Worm (Caenorhabditis elegans) whole organism, mixed stage, embryonic: ENCODE results near the gene clec-182.

ENCODE experiments used
- M03D4.4 ChIP-seq: sonication (generic microtip); optimal IDR thresholded peaks from 2 replicates; lab custom pipeline; 2017; ENCODE audit warnings: mild to moderate bottlenecking, missing genetic modification characterization, missing compliant biosample characterization
- blmp-1 ChIP-seq: fragments of 150-350 bp; optimal IDR thresholded peaks from 2 replicates; lab custom pipeline; 2014; ENCODE audit warnings: missing biosample characterization, missing genetic modification characterization
- ceh-39 ChIP-seq: fragments of 150-350 bp; optimal IDR thresholded peaks from 2 replicates; lab custom pipeline; 2014; ENCODE audit warnings: missing biosample characterization, missing genetic modification characterization
- ceh-43 ChIP-seq: fragments of 200-800 bp; sonication (Bioruptor generic); optimal IDR thresholded peaks from 2 replicates; lab custom pipeline; 2018; ENCODE audit warnings: mild to moderate bottlenecking, missing genetic modification characterization, moderate library complexity, missing compliant biosample characterization
- ceh-83 ChIP-seq: fragments of 200-800 bp; sonication (Bioruptor generic); optimal IDR thresholded peaks from 2 replicates; lab custom pipeline; 2018; ENCODE audit warnings: mild to moderate bottlenecking, missing genetic modification characterization, missing compliant biosample characterization
- ces-1 ChIP-seq: fragments of 150-350 bp; optimal IDR thresholded peaks from 2 replicates; lab custom pipeline; 2014; ENCODE audit warnings: missing biosample characterization, missing genetic modification reagents, missing genetic modification characterization
- drap-1 ChIP-seq: fragments of 200-800 bp; sonication (Bioruptor generic); optimal IDR thresholded peaks from 3 replicates; lab custom pipeline; 2018; ENCODE audit warnings: mild to moderate bottlenecking, missing genetic modification characterization, missing compliant biosample characterization
- elt-1 ChIP-seq: sonication (generic microtip); optimal IDR thresholded peaks from 2 replicates; lab custom pipeline; 2017; ENCODE audit warnings: missing genetic modification characterization, mild to moderate bottlenecking, missing compliant biosample characterization, antibody characterized with exemption, moderate library complexity, borderline replicate concordance; ENCODE audit not compliant: insufficient read depth
- elt-3 ChIP-seq: fragments of 150-350 bp; optimal IDR thresholded peaks from 2 replicates; lab custom pipeline; 2014; ENCODE audit warnings: missing biosample characterization, missing genetic modification characterization
- flh-1 ChIP-seq: fragments of 200-800 bp; sonication (Bioruptor generic); optimal IDR thresholded peaks from 2 replicates; lab custom pipeline; 2018; ENCODE audit warnings: mild to moderate bottlenecking, missing genetic modification characterization, moderate library complexity, missing compliant biosample characterization
- ham-2 ChIP-seq: fragments of 200-800 bp; sonication (Bioruptor generic); optimal IDR thresholded peaks from 2 replicates; lab custom pipeline; 2018; ENCODE audit warnings: mild to moderate bottlenecking, missing genetic modification characterization, missing compliant biosample characterization
- hlh-1 ChIP-seq: fragments of 150-350 bp; optimal IDR thresholded peaks from 2 replicates; lab custom pipeline; 2014; ENCODE audit warnings: missing biosample characterization, missing genetic modification reagents, missing genetic modification characterization
- lin-13 ChIP-seq: fragments of 150-350 bp; optimal IDR thresholded peaks from 2 replicates; lab custom pipeline; 2014; ENCODE audit warnings: missing biosample characterization, missing genetic modification characterization
- lin-32 ChIP-seq: fragments of 200-800 bp; sonication (Bioruptor generic); optimal IDR thresholded peaks from 2 replicates; lab custom pipeline; 2018; ENCODE audit warnings: mild to moderate bottlenecking, missing genetic modification characterization, missing compliant biosample characterization
- lsy-2 ChIP-seq: fragments of 150-350 bp; optimal IDR thresholded peaks from 2 replicates; lab custom pipeline; 2014; ENCODE audit warnings: missing biosample characterization, missing genetic modification characterization
- mab-5 ChIP-seq: fragments of 150-350 bp; optimal IDR thresholded peaks from 2 replicates; lab custom pipeline; 2014; ENCODE audit warnings: missing biosample characterization, missing genetic modification characterization
- mep-1 ChIP-seq: fragments of 150-350 bp; optimal IDR thresholded peaks from 2 replicates; lab custom pipeline; 2017; ENCODE audit warnings: missing biosample characterization, missing genetic modification reagents, missing genetic modification characterization, inconsistent platforms
- mls-2 ChIP-seq: sonication (generic microtip); optimal IDR thresholded peaks from 2 replicates; lab custom pipeline; 2016; ENCODE audit warnings: mild to moderate bottlenecking, missing genetic modification characterization, moderate library complexity, missing compliant biosample characterization
- nhr-12 ChIP-seq: fragments of 150-350 bp; optimal IDR thresholded peaks from 2 replicates; lab custom pipeline; 2014; ENCODE audit warnings: missing biosample characterization, missing genetic modification characterization
- nhr-2 ChIP-seq: fragments of 150-350 bp; optimal IDR thresholded peaks from 2 replicates; lab custom pipeline; 2014; ENCODE audit warnings: missing biosample characterization, missing genetic modification characterization
- nhr-237 ChIP-seq: fragments of 150-350 bp; optimal IDR thresholded peaks from 2 replicates; lab custom pipeline; 2014; ENCODE audit warnings: missing biosample characterization, missing genetic modification characterization
- nhr-28 ChIP-seq: fragments of 150-350 bp; optimal IDR thresholded peaks from 2 replicates; lab custom pipeline; 2014; ENCODE audit warnings: missing biosample characterization, missing genetic modification characterization
- nhr-76 ChIP-seq: sonication (generic microtip); optimal IDR thresholded peaks from 2 replicates; lab custom pipeline; 2017; ENCODE audit warnings: missing biosample characterization, missing genetic modification characterization
- pha-4 ChIP-seq: fragments of 150-350 bp; optimal IDR thresholded peaks from 2 replicates; lab custom pipeline; 2018; ENCODE audit warnings: missing biosample characterization, missing genetic modification reagents, missing genetic modification characterization
- sem-2 ChIP-seq: fragments of 200-800 bp; sonication (Bioruptor generic); optimal IDR thresholded peaks from 2 replicates; lab custom pipeline; 2018; ENCODE audit warnings: mild to moderate bottlenecking, missing genetic modification characterization, missing compliant biosample characterization
- snpc-4 ChIP-seq: fragments of 150-350 bp; optimal IDR thresholded peaks from 2 replicates; lab custom pipeline; 2014; ENCODE audit warnings: missing biosample characterization, missing genetic modification characterization
- unc-120 ChIP-seq: sonication (generic microtip); optimal IDR thresholded peaks from 2 replicates; lab custom pipeline; 2017; ENCODE audit warnings: missing genetic modification characterization, missing compliant biosample characterization; ENCODE audit not compliant: poor library complexity, severe bottlenecking
- unc-39 ChIP-seq: fragments of 150-350 bp; optimal IDR thresholded peaks from 2 replicates; lab custom pipeline; 2014; ENCODE audit warnings: missing biosample characterization, missing genetic modification characterization
- unc-62 ChIP-seq: fragments of 150-350 bp; optimal IDR thresholded peaks from 2 replicates; lab custom pipeline; 2014; ENCODE audit warnings: missing biosample characterization, missing genetic modification reagents, missing genetic modification characterization
- zip-8 ChIP-seq: fragments of 150-350 bp; optimal IDR thresholded peaks from 2 replicates; lab custom pipeline; 2014; ENCODE audit warnings: missing biosample characterization, missing genetic modification characterization
- ztf-11 ChIP-seq: fragments of 150-350 bp; optimal IDR thresholded peaks from 2 replicates; lab custom pipeline; 2014; ENCODE audit warnings: missing biosample characterization, missing genetic modification characterization

clec-182 gene

DNA sequence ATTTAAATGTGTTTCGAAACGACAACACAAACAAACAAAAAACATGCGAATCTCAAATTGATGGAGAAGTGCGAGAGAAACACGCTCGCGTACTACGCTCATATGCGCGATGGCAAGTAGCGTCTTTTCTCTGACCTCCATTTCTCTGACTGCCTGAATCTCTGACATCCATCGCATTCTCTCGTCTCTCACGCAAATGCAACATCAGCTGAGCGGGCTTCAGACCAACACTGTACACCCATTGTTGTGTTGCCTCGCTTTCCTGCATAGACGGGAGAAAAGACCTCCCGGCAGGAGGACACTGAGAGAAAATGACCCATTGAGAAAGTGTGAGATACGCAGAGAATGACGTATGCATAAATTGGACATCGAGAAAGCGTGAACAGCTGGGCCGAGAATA is 16.0 kb downstream of the clec-182 start (continued):
- TF ChIP-seq elt-1 (tag; lab: Kevin White, UChicago) = peak; percentile 45
- TF ChIP-seq unc-120 (tag; lab: Kevin White, UChicago) = peak; percentile 95
- TF ChIP-seq drap-1 (GFP tag; lab: Kevin White, UChicago) = peak; percentile 75
- no peak for TF ChIP-seq flh-1 (GFP tag; lab: Kevin White, UChicago)
- peak; percentile 53 for TF ChIP-seq ces-1 (GFP tag; lab: Kevin White, UChicago)
- no peak for TF ChIP-seq snpc-4 (tag; lab: Kevin White, UChicago)
- TF ChIP-seq ceh-83 = peak; percentile 52
- TF ChIP-seq, all 35 proteins: peak for 24

DNA sequence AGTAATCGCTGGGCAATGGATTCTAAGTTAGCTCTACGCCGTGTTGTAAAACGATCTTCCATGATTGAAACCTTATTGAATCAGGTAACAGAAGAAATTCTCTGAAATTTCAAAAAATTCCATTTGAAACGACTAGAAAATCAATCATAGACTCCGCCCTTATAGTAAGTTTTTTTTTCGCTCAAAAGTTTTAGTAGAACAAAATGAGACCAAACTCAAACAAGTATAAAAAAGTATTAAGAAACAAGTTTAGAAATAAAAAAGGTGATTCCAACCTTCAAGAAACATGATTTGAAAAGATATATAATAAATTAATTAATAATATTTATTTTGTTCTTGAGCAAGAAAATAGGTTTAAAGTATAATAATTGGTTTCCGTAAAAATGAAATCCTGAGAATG is 20.1 kb downstream of the clec-182 start, which contains the start of gene C33D9.6:
TSS of gene C33D9.6 (minus strand) at position 101 of the 400 bp plus-strand sequence.
- TF ChIP-seq nhr-12 (tag; lab: Kevin White, UChicago) = no peak
- no peak for TF ChIP-seq mab-5
- TF ChIP-seq ces-1 (GFP tag; lab: Kevin White, UChicago) = no peak
- TF ChIP-seq nhr-237 (tag; lab: Kevin White, UChicago) = no peak
- TF ChIP-seq elt-3 = no peak
- no peak for TF ChIP-seq lin-13 (tag; lab: Kevin White, UChicago)
- TF ChIP-seq drap-1 (GFP tag; lab: Kevin White, UChicago) = no peak
- TF ChIP-seq ceh-83 = no peak
- no peak for TF ChIP-seq unc-120 (tag; lab: Kevin White, UChicago)
- no peak for TF ChIP-seq zip-8 (tag; lab: Kevin White, UChicago)
- no peak for TF ChIP-seq nhr-2 (tag; lab: Kevin White, UChicago)

DNA sequence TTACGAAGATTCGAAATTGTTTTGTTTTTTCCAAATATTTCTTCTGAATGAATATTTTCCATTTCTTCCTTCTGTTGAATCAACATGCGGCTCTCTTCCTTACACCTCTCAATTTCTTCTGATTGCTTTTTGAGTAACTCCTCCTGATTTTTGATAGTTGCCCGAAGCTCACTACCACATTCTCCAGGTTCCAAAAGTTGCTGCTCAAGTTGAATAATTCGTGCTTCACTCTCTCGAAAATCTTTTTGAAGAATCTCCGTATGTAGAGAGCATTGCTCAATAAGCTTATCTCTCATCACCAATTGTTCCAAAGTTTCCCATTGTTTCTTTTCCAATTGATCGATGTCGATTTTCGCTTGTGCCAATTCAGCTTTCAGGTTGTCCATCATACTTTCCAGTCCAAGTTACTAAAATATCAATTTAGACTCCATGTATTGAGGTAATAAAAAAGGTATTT is 25.3 kb downstream of the clec-182 start, which contains the start of gene F20C5.6:
TSS of gene F20C5.6 (minus strand) at position 407 of the 457 bp plus-strand sequence.
- TF ChIP-seq nhr-2 (tag; lab: Kevin White, UChicago) (no peak), ceh-39 (tag; lab: Kevin White, UChicago) (no peak), zip-8 (tag; lab: Kevin White, UChicago) (no peak), unc-39 (no peak), sem-2 (no peak), mab-5 (no peak), nhr-237 (tag; lab: Kevin White, UChicago) (no peak), nhr-12 (tag; lab: Kevin White, UChicago) (no peak), hlh-1 (no peak), lsy-2 (tag; lab: Kevin White, UChicago) (no peak), lin-32 (GFP tag; lab: Kevin White, UChicago) (no peak), blmp-1 (tag; lab: Kevin White, UChicago) (no peak), nhr-28 (tag; lab: Kevin White, UChicago) (no peak), ham-2 (GFP tag; lab: Kevin White, UChicago) (no peak), unc-120 (tag; lab: Kevin White, UChicago) (no peak)

DNA sequence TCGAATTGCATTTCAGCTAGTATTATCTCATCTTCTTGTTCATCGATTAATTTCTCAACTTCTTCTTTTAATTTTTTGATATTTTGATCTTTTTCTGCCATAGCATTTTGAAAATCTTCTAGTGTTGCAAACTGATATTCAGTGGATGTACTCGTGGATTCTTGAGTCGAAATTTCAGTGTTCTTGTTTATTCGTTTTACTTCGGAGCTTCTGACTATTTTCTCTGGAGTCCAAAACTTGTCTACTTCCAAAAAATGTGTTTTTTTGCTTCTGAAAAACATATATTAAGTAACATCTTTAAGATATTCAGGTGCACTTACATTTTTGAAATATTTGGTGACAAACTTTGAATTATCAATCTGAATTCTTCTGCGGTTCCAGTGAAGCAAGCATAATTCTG is 28.6 kb downstream of the clec-182 start, which contains the start of gene F20C5.5:
TSS of gene F20C5.5 (minus strand) at position 101 of the 400 bp plus-strand sequence.
- TF ChIP-seq mls-2 (tag; lab: Kevin White, UChicago) = no peak
- TF ChIP-seq ceh-43 = no peak
- no peak for TF ChIP-seq ceh-83
- TF ChIP-seq lin-32 (GFP tag; lab: Kevin White, UChicago) = no peak
- TF ChIP-seq drap-1 (GFP tag; lab: Kevin White, UChicago) = no peak
- TF ChIP-seq M03D4.4 (tag; lab: Kevin White, UChicago) = no peak
- no peak for TF ChIP-seq nhr-76
- no peak for TF ChIP-seq nhr-12 (tag; lab: Kevin White, UChicago)
- TF ChIP-seq pha-4 (tag; lab: Kevin White, UChicago) = no peak
- no peak for TF ChIP-seq unc-62 (GFP tag; lab: Kevin White, UChicago)
- no peak for TF ChIP-seq hlh-1
- no peak for TF ChIP-seq lin-13 (tag; lab: Kevin White, UChicago)
- TF ChIP-seq blmp-1 (tag; lab: Kevin White, UChicago) = no peak
- TF ChIP-seq ztf-11 (tag; lab: Kevin White, UChicago) = no peak
- no peak for TF ChIP-seq mep-1 (tag; lab: Kevin White, UChicago)
- TF ChIP-seq nhr-2 (tag; lab: Kevin White, UChicago) = no peak
- TF ChIP-seq unc-120 (tag; lab: Kevin White, UChicago) = no peak
- TF ChIP-seq elt-1 (tag; lab: Kevin White, UChicago) = no peak
- TF ChIP-seq nhr-237 (tag; lab: Kevin White, UChicago) = no peak
- no peak for TF ChIP-seq snpc-4 (tag; lab: Kevin White, UChicago)
- TF ChIP-seq, all 35 proteins: peak for 0
